Worm (Caenorhabditis elegans) whole organism, L4/young adult: Measurements from ENCODE around the gene str-116.

Source experiments
- W03F9.2 ChIP-seq: fragments of 150-350 bp; optimal IDR thresholded peaks from 2 replicates; lab custom pipeline; 2014; ENCODE audit warnings: missing biosample characterization, missing genetic modification characterization
- dao-5 ChIP-seq: sonication (generic microtip); optimal IDR thresholded peaks from 2 replicates; lab custom pipeline; 2016; ENCODE audit warnings: missing genotype, missing genetic modification characterization, moderate library complexity, missing compliant biosample characterization
- him-1 ChIP-seq: sonication (generic microtip); optimal IDR thresholded peaks from 2 replicates; lab custom pipeline; 2016; ENCODE audit warnings: missing genotype, missing genetic modification reagents, missing genetic modification characterization, missing compliant biosample characterization

DNA sequence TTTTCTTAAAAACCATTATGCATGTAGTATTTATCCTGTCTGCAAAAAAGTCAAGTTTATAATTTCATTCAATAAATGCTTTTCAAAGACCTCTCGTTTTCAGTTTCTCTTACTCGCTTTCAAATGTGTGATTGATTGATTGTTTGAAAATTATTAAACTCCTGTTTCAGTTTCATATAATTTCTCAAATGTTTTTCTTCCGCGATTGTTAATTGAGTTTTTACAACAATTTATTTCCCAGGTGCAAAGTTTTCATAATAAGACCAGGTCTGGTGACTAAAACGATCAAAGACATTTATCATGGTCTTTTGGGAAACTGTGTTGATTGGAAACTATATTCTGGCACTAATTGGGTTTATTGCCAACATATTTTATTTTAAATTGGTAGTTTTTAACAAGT lies 27.6 kb downstream of the str-116 start, which contains the start of gene T03F7.6:
- TF ChIP-seq him-1, result no peak
- no peak for TF ChIP-seq W03F9.2
- no peak for TF ChIP-seq dao-5
